Fruit fly (Drosophila melanogaster) whole organism, embryonic: ENCODE data around the gene CG10019.

Experiments
- Bgb ChIP-seq: fragments of 200-800 bp; sonication (Bioruptor generic); IDR thresholded peaks from 2 replicates; pipeline ENCODE4 v1.3.6; 2022; ENCODE audit warnings: missing biosample characterization, missing genetic modification characterization; ENCODE audit not compliant: partially characterized antibody
- CG10267 ChIP-seq: fragments of 200-800 bp; sonication (Bioruptor generic); optimal IDR thresholded peaks from 2 replicates; lab custom pipeline; 2018; ENCODE audit warnings: missing biosample characterization, mild to moderate bottlenecking, missing genetic modification characterization, moderate library complexity
- CG10274 ChIP-seq: fragments of 200-800 bp; sonication (Bioruptor generic); optimal IDR thresholded peaks from 3 replicates; lab custom pipeline; 2017; ENCODE audit warnings: missing biosample characterization, mild to moderate bottlenecking, missing genetic modification characterization
- CG10431 ChIP-seq: fragments of 200-800 bp; sonication (Bioruptor generic); optimal IDR thresholded peaks from 3 replicates; lab custom pipeline; 2018; ENCODE audit warnings: missing biosample characterization, mild to moderate bottlenecking, missing genetic modification characterization
- CG14860 ChIP-seq: fragments of 200-800 bp; sonication (Bioruptor generic); IDR thresholded peaks from 3 replicates; pipeline ENCODE4 v1.3.6; 2022; ENCODE audit warnings: missing biosample characterization, missing genetic modification characterization; ENCODE audit not compliant: partially characterized antibody
- CG15514 ChIP-seq: fragments of 200-800 bp; sonication (Bioruptor generic); optimal IDR thresholded peaks from 3 replicates; lab custom pipeline; 2017; ENCODE audit warnings: missing biosample characterization, missing genetic modification characterization, mild to moderate bottlenecking, moderate library complexity, missing genetic modification reagents
- CG15601 ChIP-seq: fragments of 200-800 bp; sonication (Bioruptor generic); optimal IDR thresholded peaks from 3 replicates; lab custom pipeline; 2019; ENCODE audit warnings: missing biosample characterization, mild to moderate bottlenecking, missing genetic modification characterization, moderate library complexity
- CG17328 ChIP-seq: fragments of 200-800 bp; sonication (Bioruptor generic); IDR thresholded peaks from 2 replicates; pipeline ENCODE4 v1.3.6; 2022; ENCODE audit warnings: missing biosample characterization, missing genetic modification characterization
- CG18011 ChIP-seq: fragments of 200-800 bp; sonication (Bioruptor generic); optimal IDR thresholded peaks from 2 replicates; lab custom pipeline; 2017; ENCODE audit warnings: missing biosample characterization, missing genetic modification characterization, mild to moderate bottlenecking, moderate library complexity, missing genotype
- CG2199 ChIP-seq: fragments of 200-800 bp; sonication (Bioruptor generic); IDR thresholded peaks from 3 replicates; pipeline ENCODE4 v1.3.6; 2022; ENCODE audit warnings: missing biosample characterization, missing genetic modification characterization
- CG3838 ChIP-seq: fragments of 200-800 bp; sonication (Bioruptor generic); optimal IDR thresholded peaks from 3 replicates; lab custom pipeline; 2016; ENCODE audit warnings: missing biosample characterization, missing genetic modification characterization
- CG4424 ChIP-seq: fragments of 200-800 bp; sonication (Bioruptor generic); optimal IDR thresholded peaks from 3 replicates; lab custom pipeline; 2016; ENCODE audit warnings: missing biosample characterization, missing genetic modification characterization
- CG6272 ChIP-seq: fragments of 200-800 bp; sonication (Bioruptor generic); IDR thresholded peaks from 2 replicates; pipeline ENCODE4 v1.3.6; 2022; ENCODE audit warnings: missing biosample characterization, missing genetic modification characterization
- CG6765 ChIP-seq: fragments of 200-800 bp; sonication (Bioruptor generic); optimal IDR thresholded peaks from 3 replicates; lab custom pipeline; 2017; ENCODE audit warnings: missing biosample characterization, mild to moderate bottlenecking, missing genetic modification characterization
- CG6854 ChIP-seq: fragments of 200-800 bp; sonication (Bioruptor generic); optimal IDR thresholded peaks from 3 replicates; lab custom pipeline; 2017; ENCODE audit warnings: missing biosample characterization, mild to moderate bottlenecking, missing genetic modification characterization
- CG7745 ChIP-seq: fragments of 200-800 bp; sonication (Bioruptor generic); optimal IDR thresholded peaks from 2 replicates; lab custom pipeline; 2018; ENCODE audit warnings: missing biosample characterization, mild to moderate bottlenecking, missing genetic modification characterization, moderate library complexity
- CG7963 ChIP-seq: fragments of 200-800 bp; sonication (Bioruptor generic); IDR thresholded peaks from 3 replicates; pipeline ENCODE4 v1.3.6; 2022; ENCODE audit warnings: missing biosample characterization, missing genetic modification characterization; ENCODE audit not compliant: partially characterized antibody
- CTCF ChIP-seq: fragments of 200-800 bp; sonication (Bioruptor generic); optimal IDR thresholded peaks from 2 replicates; lab custom pipeline; 2017; ENCODE audit warnings: missing biosample characterization, mild to moderate bottlenecking, missing genetic modification characterization, moderate library complexity
- Dad ChIP-seq: fragments of 200-800 bp; sonication (Bioruptor generic); optimal IDR thresholded peaks from 3 replicates; lab custom pipeline; 2016; ENCODE audit warnings: missing biosample characterization, missing genetic modification characterization
- E2f1 ChIP-seq: fragments of 200-800 bp; sonication (Bioruptor generic); IDR thresholded peaks from 2 replicates; pipeline ENCODE4 v1.3.6; 2022; ENCODE audit warnings: missing biosample characterization, missing genetic modification characterization
- Gug ChIP-seq: fragments of 200-800 bp; sonication (Bioruptor generic); IDR thresholded peaks from 4 replicates; pipeline ENCODE4 v1.3.6; 2022; ENCODE audit warnings: missing biosample characterization, missing genetic modification characterization
- Hand ChIP-seq: fragments of 200-800 bp; sonication (Bioruptor generic); optimal IDR thresholded peaks from 2 replicates; lab custom pipeline; 2017; ENCODE audit warnings: mild to moderate bottlenecking, missing biosample characterization, missing genetic modification reagents, missing genetic modification characterization
- Meics ChIP-seq: fragments of 200-800 bp; sonication (Bioruptor generic); optimal IDR thresholded peaks from 2 replicates; lab custom pipeline; 2017; ENCODE audit warnings: missing biosample characterization, mild to moderate bottlenecking, missing genetic modification characterization
- NfI ChIP-seq: fragments of 200-800 bp; sonication (Bioruptor generic); optimal IDR thresholded peaks from 3 replicates; lab custom pipeline; 2018; ENCODE audit warnings: missing biosample characterization, mild to moderate bottlenecking, missing genetic modification characterization, moderate library complexity
- Opbp ChIP-seq: fragments of 200-800 bp; sonication (Bioruptor generic); IDR thresholded peaks from 3 replicates; pipeline ENCODE4 v1.3.6; 2022; ENCODE audit warnings: missing biosample characterization, missing genetic modification characterization; ENCODE audit not compliant: partially characterized antibody
- Ptx1 ChIP-seq: fragments of 200-800 bp; sonication (Bioruptor generic); IDR thresholded peaks from 2 replicates; pipeline ENCODE4 v1.3.6; 2022; ENCODE audit warnings: missing biosample characterization, missing genetic modification characterization
- YL-1 ChIP-seq: fragments of 200-800 bp; sonication (Bioruptor generic); optimal IDR thresholded peaks from 3 replicates; lab custom pipeline; 2017; ENCODE audit warnings: missing biosample characterization, mild to moderate bottlenecking, missing genetic modification characterization
- abd-A ChIP-seq: fragments of 200-800 bp; sonication (Bioruptor generic); optimal IDR thresholded peaks from 3 replicates; lab custom pipeline; 2019; ENCODE audit warnings: missing biosample characterization, mild to moderate bottlenecking, missing genetic modification characterization, moderate library complexity
- ara ChIP-seq: fragments of 200-800 bp; sonication (Bioruptor generic); IDR thresholded peaks from 2 replicates; pipeline ENCODE4 v1.3.6; 2022; ENCODE audit warnings: missing biosample characterization, missing genetic modification characterization
- ash1 ChIP-seq: fragments of 200-800 bp; sonication (Bioruptor generic); optimal IDR thresholded peaks from 2 replicates; lab custom pipeline; 2018; ENCODE audit warnings: missing biosample characterization, mild to moderate bottlenecking, missing genetic modification characterization
- ato ChIP-seq: fragments of 200-800 bp; sonication (Bioruptor generic); IDR thresholded peaks from 2 replicates; pipeline ENCODE4 v1.3.6; 2022; ENCODE audit warnings: missing biosample characterization, missing genetic modification characterization; ENCODE audit not compliant: partially characterized antibody
- bowl ChIP-seq: fragments of 200-800 bp; sonication (Bioruptor generic); IDR thresholded peaks from 2 replicates; pipeline ENCODE4 v1.3.6; 2022; ENCODE audit warnings: missing biosample characterization, missing genetic modification characterization
- cato ChIP-seq: fragments of 200-800 bp; sonication (Bioruptor generic); optimal IDR thresholded peaks from 2 replicates; lab custom pipeline; 2016; ENCODE audit warnings: missing biosample characterization, missing genetic modification characterization, borderline replicate concordance
- cg ChIP-seq: fragments of 200-800 bp; sonication (Bioruptor generic); optimal IDR thresholded peaks from 3 replicates; lab custom pipeline; 2019; ENCODE audit warnings: missing biosample characterization, mild to moderate bottlenecking, missing genetic modification characterization, moderate library complexity
- chn ChIP-seq: fragments of 200-800 bp; sonication (Bioruptor generic); optimal IDR thresholded peaks from 2 replicates; lab custom pipeline; 2016; ENCODE audit warnings: missing biosample characterization, missing genetic modification characterization
- corto ChIP-seq: fragments of 200-800 bp; sonication (Bioruptor generic); optimal IDR thresholded peaks from 2 replicates; lab custom pipeline; 2016; ENCODE audit warnings: missing biosample characterization, mild to moderate bottlenecking, missing genetic modification characterization, moderate library complexity
- grau ChIP-seq: fragments of 200-800 bp; optimal IDR thresholded peaks from 3 replicates; lab custom pipeline; 2019; ENCODE audit warnings: missing biosample characterization, mild to moderate bottlenecking, missing genetic modification characterization, moderate library complexity
- gsb-n ChIP-seq: fragments of 200-800 bp; sonication (Bioruptor generic); optimal IDR thresholded peaks from 3 replicates; lab custom pipeline; 2018; ENCODE audit warnings: missing biosample characterization, mild to moderate bottlenecking, missing genetic modification characterization
- nmo ChIP-seq: fragments of 200-800 bp; sonication (Bioruptor generic); optimal IDR thresholded peaks from 2 replicates; lab custom pipeline; 2018; ENCODE audit warnings: missing biosample characterization, mild to moderate bottlenecking, missing genetic modification characterization, moderate library complexity
- org-1 ChIP-seq: fragments of 200-800 bp; sonication (Bioruptor generic); optimal IDR thresholded peaks from 2 replicates; lab custom pipeline; 2017; ENCODE audit warnings: missing biosample characterization, missing genetic modification characterization
- scrt ChIP-seq: fragments of 200-800 bp; sonication (Bioruptor generic); optimal IDR thresholded peaks from 2 replicates; lab custom pipeline; 2018; ENCODE audit warnings: missing biosample characterization, mild to moderate bottlenecking, missing genetic modification characterization, moderate library complexity
- seq ChIP-seq: fragments of 200-800 bp; sonication (Bioruptor generic); IDR thresholded peaks from 2 replicates; pipeline ENCODE4 v1.3.6; 2022; ENCODE audit warnings: missing biosample characterization, missing genetic modification characterization
- slou ChIP-seq: fragments of 200-800 bp; sonication (Bioruptor generic); optimal IDR thresholded peaks from 3 replicates; lab custom pipeline; 2016; ENCODE audit warnings: missing biosample characterization, missing genetic modification characterization
- sr ChIP-seq: fragments of 200-800 bp; sonication (Bioruptor generic); IDR thresholded peaks from 3 replicates; pipeline ENCODE4 v1.3.6; 2022; ENCODE audit warnings: missing biosample characterization, missing genetic modification characterization
- tgo ChIP-seq: fragments of 200-800 bp; sonication (Bioruptor generic); IDR thresholded peaks from 3 replicates; pipeline ENCODE4 v1.3.6; 2022; ENCODE audit warnings: missing biosample characterization, missing genetic modification characterization
- ttk ChIP-seq: fragments of 200-800 bp; sonication (Bioruptor generic); IDR thresholded peaks from 2 replicates; pipeline ENCODE4 v2.1.2; 2022; ENCODE audit warnings: missing biosample characterization, missing genetic modification characterization
- vfl ChIP-seq: fragments of 200-800 bp; sonication (Bioruptor generic); optimal IDR thresholded peaks from 2 replicates; lab custom pipeline; 2016; ENCODE audit warnings: missing biosample characterization, missing genetic modification characterization
- zen ChIP-seq: fragments of 200-800 bp; sonication (Bioruptor generic); optimal IDR thresholded peaks from 3 replicates; lab custom pipeline; 2018; ENCODE audit warnings: missing biosample characterization, mild to moderate bottlenecking, missing genetic modification characterization, moderate library complexity
- zen2 ChIP-seq: fragments of 200-800 bp; sonication (Bioruptor generic); IDR thresholded peaks from 3 replicates; pipeline ENCODE4 v1.3.6; 2022; ENCODE audit warnings: missing biosample characterization, missing genetic modification characterization; ENCODE audit not compliant: partially characterized antibody

CG10019 gene

DNA sequence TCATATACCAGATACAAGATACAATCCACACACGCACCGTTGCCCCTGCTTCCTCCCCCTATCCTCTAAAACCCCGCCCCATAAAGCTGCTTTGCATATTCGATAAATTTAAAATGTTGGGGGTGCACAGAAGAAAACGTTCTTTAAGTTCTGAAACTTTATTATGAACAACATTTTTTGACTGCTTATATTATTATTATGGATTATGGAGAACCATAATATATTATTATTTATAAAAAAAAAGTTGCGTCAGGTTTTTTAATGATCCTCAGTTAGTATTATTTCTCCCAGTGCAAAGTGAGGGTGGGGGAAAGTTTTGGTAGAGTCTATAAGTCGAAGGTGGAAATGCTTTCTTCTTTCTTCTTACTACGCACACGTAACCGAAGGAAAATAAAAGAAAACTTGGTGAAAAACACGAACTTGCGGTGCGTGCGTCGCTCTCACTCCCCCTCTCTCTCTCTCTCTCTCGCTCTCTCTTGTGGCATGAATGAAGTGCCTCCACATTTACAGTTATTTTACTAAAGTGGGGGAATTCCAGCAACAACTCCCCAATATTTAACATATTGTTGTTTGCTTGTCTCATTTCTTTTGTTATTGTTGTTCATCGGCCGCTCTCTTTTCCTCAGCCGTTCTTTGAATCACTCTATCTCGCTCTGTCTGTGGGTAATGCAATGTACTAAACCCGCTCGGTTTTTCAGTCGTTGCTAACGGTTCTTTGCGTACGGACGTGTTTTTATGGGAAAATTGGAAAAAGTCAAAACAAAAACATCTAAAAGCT is 59.2 kb downstream of the CG10019 start (continued):
- TF ChIP-seq Meics (peak; percentile 48), abd-A (tag; lab: Kevin White, UChicago) (peak; percentile 53), YL-1 (GFP tag; lab: Kevin White, UChicago) (peak; percentile 5), chn (GFP tag; lab: Kevin White, UChicago) (no peak), Hand (GFP tag; lab: Kevin White, UChicago) (no peak), vfl (GFP tag; lab: Kevin White, UChicago) (no peak), CG15514 (no peak), Ptx1 (GFP tag; lab: Robert Waterston, UW) (peak; percentile 81), seq (GFP tag; lab: Robert Waterston, UW) (0 out of 2 replicates have a peak, but pooled peaks have one; percentile 7), CG6765 (GFP tag; lab: Kevin White, UChicago) (no peak), E2f1 (GFP tag; lab: Robert Waterston, UW) (peak; percentile 80), CG3838 (GFP tag; lab: Kevin White, UChicago) (no peak), CG14860 (no peak), ato (GFP tag; lab: Robert Waterston, UW) (no peak), org-1 (peak; percentile 58), gsb-n (tag; lab: Kevin White, UChicago) (peak; percentile 89), zen2 (no peak), tgo (peak; percentile 82), ash1 (no peak), slou (GFP tag; lab: Kevin White, UChicago) (no peak), bowl (GFP tag; lab: Robert Waterston, UW) (peak; percentile 75), Opbp (GFP tag; lab: Robert Waterston, UW) (no peak), grau (tag; lab: Kevin White, UChicago) (peak; percentile 81), CG18011 (no peak), CG17328 (GFP tag; lab: Robert Waterston, UW) (peak; percentile 92), Dad (GFP tag; lab: Kevin White, UChicago) (no peak), CG7745 (tag; lab: Kevin White, UChicago) (no peak), Bgb (no peak; the same call in 1 of the 2 replicates), CG6272 (GFP tag; lab: Robert Waterston, UW) (peak; percentile 70), cg (peak; percentile 53), zen (tag; lab: Kevin White, UChicago) (peak; percentile 66), ara (GFP tag; lab: Robert Waterston, UW) (peak; percentile 89), CG10431 (GFP tag; lab: Kevin White, UChicago) (peak; percentile 82), Gug (GFP tag; lab: Robert Waterston, UW) (peak; percentile 67; the same call in 3 of the 4 replicates), cato (peak; percentile 65), CG15601 (tag; lab: Kevin White, UChicago) (peak; percentile 88), CG6854 (GFP tag; lab: Kevin White, UChicago) (no peak), CG2199 (GFP tag; lab: Robert Waterston, UW) (peak; percentile 58; the same call in 2 of the 3 replicates), CG4424 (peak; percentile 82), nmo (peak; percentile 92), CG10274 (GFP tag; lab: Kevin White, UChicago) (no peak), sr (GFP tag; lab: Robert Waterston, UW) (no peak), scrt (GFP tag; lab: Kevin White, UChicago) (peak; percentile 21), NfI (GFP tag; lab: Kevin White, UChicago) (peak; percentile 55), CG7963 (GFP tag; lab: Robert Waterston, UW) (no peak), ttk (GFP tag; lab: Robert Waterston, UW) (peak; percentile 83), CTCF (peak; percentile 46), CG10267 (tag; lab: Kevin White, UChicago) (peak; percentile 84), corto (GFP tag; lab: Kevin White, UChicago) (no peak)
